Worm (Caenorhabditis elegans): ENCODE results near the gene Y38A10A.11.

Gene Y38A10A.11

DNA sequence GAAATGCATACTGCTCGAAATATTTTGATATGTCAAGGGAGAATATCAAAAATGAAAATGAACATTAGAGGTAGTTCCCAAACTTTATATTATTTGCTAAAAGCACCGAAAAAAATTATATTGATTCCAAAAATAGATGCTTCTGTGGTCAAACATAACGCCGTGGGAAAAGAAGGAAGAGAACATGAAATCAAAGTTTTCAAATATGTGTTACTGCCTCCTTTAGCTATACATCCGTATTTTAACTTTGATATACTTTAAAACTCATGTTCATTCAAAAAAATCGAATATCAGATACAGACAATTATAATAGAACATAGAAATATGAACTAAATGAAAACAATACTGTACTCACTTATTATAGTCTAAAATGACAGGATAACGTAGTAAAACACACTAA, at the start of gene Y38A10A.11:
Gene Y38A10A.11 (minus strand): TSS at position 101 of the 400 bp plus-strand sequence.
- no peak for TF ChIP-seq unc-62 (GFP tag; optimal IDR thresholded peaks at IDR 0.05)

DNA sequence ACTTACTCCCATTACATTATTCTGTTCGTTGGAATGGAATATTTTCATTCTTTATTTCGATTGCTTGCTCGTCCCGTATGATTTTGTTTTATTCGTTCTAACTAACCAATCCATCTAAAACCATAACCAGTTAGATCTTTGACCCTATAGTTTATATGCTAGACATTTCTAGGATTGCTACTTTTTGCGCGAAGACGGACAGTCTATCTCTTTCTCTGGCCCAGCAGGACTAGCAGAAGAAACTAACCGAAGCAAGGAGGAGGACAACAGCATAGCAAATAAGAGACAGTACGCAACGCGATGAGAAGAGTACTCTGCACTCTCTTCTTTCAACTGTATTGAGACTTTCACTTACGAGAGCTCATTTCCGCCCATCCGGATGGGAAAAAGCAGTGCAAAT, 34.8 kb upstream of the Y38A10A.11 start:
- TF ChIP-seq unc-62 (GFP tag; optimal IDR thresholded peaks at IDR 0.05) = no peak

DNA sequence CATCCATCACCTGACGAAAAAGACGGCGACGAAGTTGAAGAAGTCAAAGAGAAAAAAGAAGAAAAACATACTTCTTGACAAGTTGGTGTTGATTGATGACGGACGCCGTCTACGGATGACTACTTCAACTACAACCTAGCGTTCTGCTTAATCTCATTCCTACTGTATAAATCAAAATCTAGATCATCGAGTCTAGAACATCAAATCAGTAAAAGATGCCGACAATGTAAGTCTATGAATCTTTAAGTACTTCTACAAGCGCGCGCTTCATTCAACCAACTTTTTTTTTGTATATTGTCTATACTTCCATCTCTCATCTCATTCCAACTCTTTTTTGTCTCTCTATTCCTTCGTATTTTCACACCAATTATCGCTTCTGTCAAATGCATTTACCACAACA, 32.1 kb upstream of the Y38A10A.11 start:
- no peak for TF ChIP-seq unc-62 (GFP tag; optimal IDR thresholded peaks at IDR 0.05)

DNA sequence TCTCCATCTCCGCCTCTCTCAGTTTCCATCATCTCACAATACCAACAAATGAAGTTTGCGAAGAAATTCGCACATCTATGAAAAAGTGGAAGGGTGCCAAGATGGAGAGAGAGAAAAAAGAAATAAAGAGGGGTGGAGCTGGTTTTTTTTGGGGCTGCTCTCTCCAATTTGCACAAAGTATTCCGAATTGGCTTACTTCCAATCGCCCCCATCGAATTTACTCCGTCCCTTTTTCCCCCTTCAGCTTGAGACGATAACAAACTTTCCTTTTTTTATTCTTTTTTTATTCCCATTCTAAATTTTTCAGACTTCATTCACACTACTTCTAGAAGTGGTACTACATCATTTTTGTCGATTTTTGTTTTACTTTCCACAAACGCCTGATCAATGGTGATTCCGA, 27.8 kb upstream of the Y38A10A.11 start, which contains the start of gene exp-2:
Gene exp-2 (plus strand): TSS at position 301 of the 400 bp plus-strand sequence.
- TF ChIP-seq unc-62 (GFP tag; optimal IDR thresholded peaks at IDR 0.05) = no peak

DNA sequence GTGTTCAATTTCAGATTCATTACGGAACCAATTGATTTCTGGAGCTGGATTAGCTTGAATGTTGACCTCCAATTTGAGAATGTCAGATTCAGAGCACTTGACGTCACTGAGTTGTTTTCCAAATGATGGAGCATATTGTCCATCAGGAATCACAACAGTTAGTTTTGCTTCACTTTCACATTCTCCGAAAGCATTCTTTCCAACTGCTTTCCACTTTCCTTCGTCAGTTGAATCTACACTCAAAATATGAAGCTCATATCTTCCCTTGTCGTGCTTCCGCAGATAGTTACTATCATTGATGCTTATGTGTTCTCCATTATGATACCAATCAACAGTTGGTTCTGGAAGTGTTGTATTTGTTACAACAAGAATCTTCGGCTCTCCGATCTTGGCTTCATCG, 25.0 kb upstream of the Y38A10A.11 start:
- no peak for TF ChIP-seq unc-62 (GFP tag; optimal IDR thresholded peaks at IDR 0.05)

DNA sequence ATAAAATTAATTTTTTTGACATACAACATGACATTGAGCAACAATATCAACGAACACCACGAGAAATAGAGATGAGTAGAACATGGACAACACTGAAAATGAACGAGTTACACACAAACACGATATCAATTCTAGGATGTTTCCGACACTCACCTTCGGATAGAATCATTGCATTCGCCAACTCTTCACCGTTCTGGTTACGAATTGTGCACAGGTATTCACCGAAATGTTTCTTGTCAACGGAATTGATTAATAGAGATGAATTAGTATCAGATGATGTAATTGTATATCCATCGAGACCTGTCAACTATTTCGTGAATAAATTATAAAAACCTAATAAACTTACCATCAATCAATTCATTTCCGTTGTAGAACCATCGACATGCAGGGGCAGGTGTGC, 18.3 kb upstream of the Y38A10A.11 start:
- no peak for TF ChIP-seq unc-62 (GFP tag; optimal IDR thresholded peaks at IDR 0.05)

DNA sequence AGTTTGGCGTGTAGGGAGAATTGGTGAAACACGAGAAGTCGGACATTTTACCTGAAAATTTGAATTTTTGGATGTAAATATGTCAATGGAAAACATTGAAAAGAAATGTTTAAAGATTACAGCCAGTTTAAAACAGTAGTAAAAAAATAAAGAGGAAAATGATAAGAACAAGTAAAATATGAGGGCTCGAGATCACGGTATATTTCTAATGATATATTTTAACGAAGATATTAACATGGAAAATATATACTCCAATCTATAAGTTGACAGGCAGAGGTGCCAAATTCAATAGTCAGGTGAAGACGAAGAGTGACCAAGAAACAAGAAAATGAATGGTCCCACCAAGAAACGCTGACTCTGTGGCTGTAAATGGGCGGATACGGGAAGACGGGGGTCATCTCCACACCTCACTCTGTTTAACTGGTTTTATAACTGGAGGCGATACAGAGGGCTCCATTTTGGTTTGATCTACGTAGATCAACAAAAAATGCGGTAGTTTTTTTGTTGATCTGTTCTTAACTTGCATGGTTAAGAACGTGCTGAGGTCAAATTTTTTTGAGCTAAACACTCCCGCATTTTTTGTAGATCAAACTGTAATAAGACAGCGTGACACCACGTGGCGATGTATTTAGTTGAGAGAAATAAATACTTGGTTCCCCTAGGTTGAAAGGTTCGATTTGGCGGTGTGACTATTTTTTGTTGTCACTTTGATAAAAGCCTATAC, 17.0 kb upstream of the Y38A10A.11 start, which contains the start of gene ceh-49:
Gene ceh-49 (minus strand): TSS at position 51 of the 724 bp plus-strand sequence.
- no peak for TF ChIP-seq unc-62 (GFP tag; optimal IDR thresholded peaks at IDR 0.05)

DNA sequence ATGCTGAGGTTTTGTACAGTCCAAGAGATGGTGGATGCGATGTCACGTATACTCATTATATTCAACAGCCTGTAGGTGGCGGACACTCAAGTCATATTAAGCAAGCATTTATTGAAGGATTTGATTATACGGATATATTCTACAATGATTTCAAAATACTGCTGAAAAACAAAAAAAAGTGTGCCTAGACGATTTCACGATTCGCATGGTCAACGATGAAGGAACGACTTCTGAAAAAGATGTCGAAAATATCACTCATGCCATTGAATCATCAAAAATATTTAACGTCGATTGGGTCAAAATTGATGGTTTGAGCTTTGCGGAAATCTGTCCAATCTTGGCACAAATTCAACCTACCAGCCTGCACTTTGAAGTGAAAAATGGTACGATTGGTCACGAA, 13.7 kb upstream of the Y38A10A.11 start:
- no peak for TF ChIP-seq unc-62 (GFP tag; optimal IDR thresholded peaks at IDR 0.05)

DNA sequence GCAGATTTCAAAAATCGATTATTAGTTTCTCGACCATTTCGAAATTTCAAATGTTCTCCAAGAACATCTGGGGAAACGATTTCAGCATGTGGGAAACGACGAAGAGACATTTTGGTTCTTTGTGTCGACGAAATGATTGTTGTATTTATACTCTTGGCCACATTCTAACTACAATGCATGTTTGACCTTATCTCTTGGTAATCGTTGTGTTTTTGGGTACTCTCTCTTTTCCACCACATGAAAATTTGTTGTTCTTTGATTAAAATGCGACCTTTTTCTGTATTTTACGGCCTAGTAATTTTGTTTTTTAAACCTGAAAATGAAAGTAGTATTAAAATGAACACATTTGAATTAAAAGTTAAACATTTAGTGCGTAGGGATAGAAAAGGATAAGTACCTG, 9.5 kb upstream of the Y38A10A.11 start, which contains the start of gene F17A9.5:
Gene F17A9.5 (minus strand): TSS at position 175 of the 400 bp plus-strand sequence.
- no peak for TF ChIP-seq unc-62 (GFP tag; optimal IDR thresholded peaks at IDR 0.05)

DNA sequence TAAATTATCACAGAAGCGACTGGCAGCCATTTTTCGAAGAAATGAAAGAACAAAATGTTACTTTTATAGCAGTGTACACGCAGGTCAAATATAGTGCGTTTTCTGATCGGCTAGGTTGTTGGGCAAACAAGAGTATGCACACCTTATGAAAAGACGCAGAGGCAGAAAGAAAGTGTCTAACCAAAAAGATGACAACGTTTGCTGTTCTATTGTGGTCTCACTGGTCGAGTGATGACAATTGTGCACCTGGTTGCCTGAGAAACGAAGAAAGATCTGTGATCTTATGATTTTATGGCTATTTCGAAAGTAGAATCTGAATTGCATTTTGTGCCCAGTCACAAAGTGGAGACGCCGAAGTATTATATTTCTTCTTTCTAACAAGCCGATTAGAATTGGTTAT, 7.2 kb upstream of the Y38A10A.11 start, which contains the start of gene F17A9.4:
Gene F17A9.4 (minus strand): TSS at position 97 of the 400 bp plus-strand sequence.
- no peak for TF ChIP-seq unc-62 (GFP tag; optimal IDR thresholded peaks at IDR 0.05)

DNA sequence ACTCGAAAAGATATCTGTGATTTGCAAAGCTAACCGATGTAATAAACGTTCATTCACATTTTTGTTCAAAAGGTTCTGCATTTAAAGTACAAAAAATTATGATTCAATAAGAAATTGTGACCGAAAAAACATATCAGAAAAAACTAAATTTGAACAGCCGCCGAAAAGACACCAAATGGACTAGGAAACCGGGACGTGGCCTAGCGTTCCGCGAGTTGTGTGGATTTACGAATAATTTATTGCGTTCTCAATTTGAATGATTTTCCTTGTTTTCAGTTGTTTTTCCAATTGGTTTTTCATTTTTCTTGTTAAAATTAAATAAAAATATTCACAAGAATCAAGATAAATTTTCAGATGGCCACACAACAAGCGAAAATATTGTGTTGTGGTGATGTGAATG, 4.1 kb upstream of the Y38A10A.11 start, which contains the start of gene cwf-19L1:
Gene cwf-19L1 (plus strand): TSS at position 355 of the 400 bp plus-strand sequence.
- no peak for TF ChIP-seq unc-62 (GFP tag; optimal IDR thresholded peaks at IDR 0.05)

DNA sequence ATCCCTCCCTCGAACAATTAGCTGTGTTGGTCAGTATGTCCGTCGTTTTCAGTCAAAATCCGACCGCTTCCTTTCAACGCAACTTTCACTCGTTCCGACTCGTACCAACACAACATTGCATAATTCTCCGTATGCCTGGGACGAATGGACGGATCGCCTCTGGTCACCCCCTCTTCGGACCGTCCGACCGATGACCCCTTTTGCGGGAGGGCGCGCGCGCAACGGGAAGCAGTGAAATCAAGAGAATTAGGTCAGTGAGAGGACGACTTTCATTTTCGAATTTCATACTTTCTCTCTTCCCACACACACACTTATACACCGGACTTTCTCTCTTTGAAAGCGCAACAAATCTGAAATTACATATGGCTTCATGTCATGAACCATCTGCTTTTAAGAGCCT, 2.0 kb upstream of the Y38A10A.11 start, which contains the start of gene atf-8:
Gene atf-8 (plus strand): TSS at position 234 of the 400 bp plus-strand sequence.
- TF ChIP-seq unc-62 (GFP tag; optimal IDR thresholded peaks at IDR 0.05) = no peak

DNA sequence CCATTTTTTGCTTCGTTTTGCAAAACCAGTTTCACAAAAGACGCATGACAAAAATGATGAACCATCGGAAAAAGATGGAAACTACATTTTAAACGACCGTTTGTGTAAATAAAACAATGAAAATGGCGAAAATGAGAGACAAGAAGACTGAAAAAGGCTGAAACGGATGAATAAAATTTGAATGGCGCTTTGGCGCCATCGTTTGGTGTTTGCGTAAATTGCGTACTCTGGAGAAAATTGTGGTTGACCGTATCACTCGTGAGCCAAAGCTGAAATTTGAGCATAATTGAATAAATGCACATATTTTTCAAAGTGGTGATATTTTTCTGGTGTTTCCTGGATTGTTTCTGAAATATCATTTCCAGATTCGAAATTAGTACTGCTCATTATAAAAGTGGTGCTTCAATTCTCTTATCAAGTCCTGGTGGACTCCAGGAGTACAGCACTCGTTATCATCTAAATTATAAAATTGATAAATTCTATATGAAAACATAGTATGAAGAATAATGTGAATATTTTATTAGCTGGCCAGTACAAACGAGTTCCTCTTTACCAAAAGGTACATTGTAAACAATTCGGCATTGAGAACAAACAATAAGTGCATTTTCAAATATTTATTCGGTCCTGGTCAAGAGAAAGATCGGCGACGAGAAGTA, 2.0 kb downstream of the Y38A10A.11 start:
- no peak for TF ChIP-seq unc-62 (GFP tag; optimal IDR thresholded peaks at IDR 0.05)

DNA sequence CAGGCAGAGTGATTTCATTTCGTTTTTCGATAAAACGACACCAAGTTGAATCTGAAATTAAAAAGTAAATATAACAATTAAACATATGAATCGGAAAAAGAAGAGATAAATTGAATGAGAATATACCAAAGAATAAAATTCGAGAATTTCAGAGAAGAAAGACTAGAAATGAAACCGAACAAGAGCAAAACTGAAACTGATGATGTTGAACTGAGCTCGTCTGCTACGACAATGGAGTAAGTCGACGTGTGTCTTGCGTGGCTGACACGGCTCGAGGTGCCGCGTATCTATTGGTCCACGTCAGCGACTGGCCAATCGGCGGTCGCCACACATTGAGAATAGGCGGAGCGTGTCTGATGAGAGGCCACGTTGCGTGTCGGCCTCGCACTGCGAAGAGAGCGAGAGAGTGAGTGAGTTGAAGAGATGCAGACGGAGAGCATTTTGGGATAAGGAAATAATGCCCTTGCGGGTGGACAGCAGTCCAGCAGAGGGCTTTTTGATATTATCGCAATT, 2.8 kb downstream of the Y38A10A.11 start, which contains the start of gene crt-1:
Gene crt-1 (minus strand): TSS at position 51 of the 513 bp plus-strand sequence.
- no peak for TF ChIP-seq unc-62 (GFP tag; optimal IDR thresholded peaks at IDR 0.05)

DNA sequence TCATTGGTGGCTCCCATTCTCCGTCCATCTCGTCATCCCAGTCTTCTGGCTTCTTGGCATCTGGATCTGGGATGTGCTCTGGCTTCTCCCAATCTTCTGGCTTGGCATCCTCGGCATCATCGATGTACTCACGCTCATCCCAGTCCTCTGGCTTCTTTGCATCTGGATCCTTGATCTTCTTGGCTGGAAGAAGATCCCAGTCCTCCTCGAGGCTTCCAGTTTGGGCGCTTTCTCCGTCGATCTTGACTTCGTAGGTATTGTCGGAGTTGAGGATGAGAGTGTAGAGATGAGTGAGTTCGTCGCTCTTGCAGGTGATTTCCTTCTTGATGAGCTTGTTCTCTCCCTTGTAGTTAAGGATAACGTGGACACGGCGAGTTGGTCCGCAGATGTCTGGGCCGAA, 3.7 kb downstream of the Y38A10A.11 start:
- no peak for TF ChIP-seq unc-62 (GFP tag; optimal IDR thresholded peaks at IDR 0.05)

DNA sequence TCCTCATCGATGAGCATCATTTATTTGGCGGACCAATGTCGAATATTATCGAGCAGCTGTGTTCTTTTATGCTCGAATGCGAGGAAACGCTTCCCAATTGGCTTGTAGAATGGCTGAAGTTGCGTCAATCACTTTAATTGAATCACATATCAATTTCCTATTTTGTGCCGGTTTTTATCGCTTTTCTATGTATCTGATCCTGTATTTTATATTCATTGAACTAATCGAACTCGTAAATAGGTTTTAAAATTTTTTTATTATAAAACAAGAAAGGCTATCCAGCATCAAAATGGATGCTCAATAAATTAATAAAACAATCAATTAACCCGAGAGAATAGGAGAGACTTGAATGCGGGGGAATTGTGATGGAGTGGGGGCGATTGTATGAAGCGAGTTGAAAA, 4.6 kb downstream of the Y38A10A.11 start:
- TF ChIP-seq unc-62 (GFP tag; optimal IDR thresholded peaks at IDR 0.05) = no peak

Measured in whole organism, dauer.